Worm (Caenorhabditis elegans) whole organism, L3 larva: Measurements from ENCODE around the gene sel-1.
A peak's percentile ranks its signal among the peaks of the same experiment; 100 is the strongest.

Experiments
- R02D3.7 ChIP-seq: fragments of 150-350 bp; optimal IDR thresholded peaks from 2 replicates; lab custom pipeline; 2014; ENCODE audit warnings: missing biosample characterization, missing genetic modification characterization
- ZK546.5 ChIP-seq: sonication (generic microtip); optimal IDR thresholded peaks from 2 replicates; lab custom pipeline; 2017; ENCODE audit warnings: missing biosample characterization, missing genetic modification characterization
- ceh-16 ChIP-seq: sonication (generic microtip); optimal IDR thresholded peaks from 2 replicates; lab custom pipeline; 2017; ENCODE audit warnings: missing biosample characterization, missing genetic modification characterization
- ceh-28 ChIP-seq: fragments of 150-350 bp; optimal IDR thresholded peaks from 2 replicates; lab custom pipeline; 2014; ENCODE audit warnings: missing biosample characterization, missing genetic modification reagents, missing genetic modification characterization
- ceh-82 ChIP-seq: fragments of 150-350 bp; optimal IDR thresholded peaks from 2 replicates; lab custom pipeline; 2014; ENCODE audit warnings: missing biosample characterization, missing genetic modification characterization
- ceh-9 ChIP-seq: sonication (generic microtip); optimal IDR thresholded peaks from 2 replicates; lab custom pipeline; 2018; ENCODE audit warnings: missing biosample characterization, missing genetic modification characterization
- daf-12 ChIP-seq: fragments of 150-350 bp; optimal IDR thresholded peaks from 2 replicates; lab custom pipeline; 2014; ENCODE audit warnings: missing biosample characterization, missing genetic modification reagents, missing genetic modification characterization
- egl-27 ChIP-seq: sonication (generic microtip); optimal IDR thresholded peaks from 4 replicates; lab custom pipeline; 2017; ENCODE audit warnings: missing biosample characterization, missing genetic modification reagents, missing genetic modification characterization
- egl-5 ChIP-seq: fragments of 150-350 bp; optimal IDR thresholded peaks from 2 replicates; lab custom pipeline; 2017; ENCODE audit warnings: missing biosample characterization, missing genetic modification reagents, missing genetic modification characterization, inconsistent platforms
- elt-1 ChIP-seq: fragments of 150-350 bp; optimal IDR thresholded peaks from 2 replicates; lab custom pipeline; 2014; ENCODE audit warnings: missing biosample characterization, missing genetic modification characterization
- elt-2 ChIP-seq: sonication (generic microtip); optimal IDR thresholded peaks from 2 replicates; lab custom pipeline; 2016; ENCODE audit warnings: missing genetic modification reagents, mild to moderate bottlenecking, missing genetic modification characterization, missing compliant biosample characterization
- elt-3 ChIP-seq, 3 experiments: fragments of 150-350 bp in 1 of 3; sonication (generic microtip) in 2 of 3; optimal IDR thresholded peaks; 2 replicates in 2 of 3; 4 replicates in 1 of 3; lab custom pipeline; 2014 to 2017; ENCODE audit warnings: missing biosample characterization in 3 of 3, missing genetic modification characterization in 3 of 3
- fos-1 ChIP-seq: fragments of 150-350 bp; optimal IDR thresholded peaks from 2 replicates; lab custom pipeline; 2014; ENCODE audit warnings: missing biosample characterization, missing genetic modification characterization
- hmg-11 ChIP-seq: sonication (generic microtip); optimal IDR thresholded peaks from 2 replicates; lab custom pipeline; 2016; ENCODE audit warnings: missing genetic modification characterization, missing compliant biosample characterization
- jun-1 ChIP-seq: fragments of 150-350 bp; optimal IDR thresholded peaks from 2 replicates; lab custom pipeline; 2014; ENCODE audit warnings: missing biosample characterization, missing genetic modification reagents, missing genetic modification characterization
- lin-15B ChIP-seq: fragments of 150-350 bp; optimal IDR thresholded peaks from 2 replicates; lab custom pipeline; 2014; ENCODE audit warnings: missing biosample characterization, missing genetic modification characterization
- lsy-12 ChIP-seq: sonication (generic microtip); optimal IDR thresholded peaks from 2 replicates; lab custom pipeline; 2016; ENCODE audit warnings: mild to moderate bottlenecking, missing genetic modification characterization, missing compliant biosample characterization
- mdl-1 ChIP-seq: fragments of 150-350 bp; optimal IDR thresholded peaks from 2 replicates; lab custom pipeline; 2014; ENCODE audit warnings: missing biosample characterization, missing genetic modification characterization
- nfya-1 ChIP-seq: sonication (generic microtip); optimal IDR thresholded peaks from 2 replicates; lab custom pipeline; 2017; ENCODE audit warnings: missing genetic modification characterization, mild to moderate bottlenecking, missing compliant biosample characterization, antibody characterized with exemption, moderate library complexity; ENCODE audit not compliant: insufficient read depth
- nhr-11 ChIP-seq: fragments of 150-350 bp; optimal IDR thresholded peaks from 2 replicates; lab custom pipeline; 2014; ENCODE audit warnings: missing biosample characterization, missing genetic modification characterization
- nhr-12 ChIP-seq: fragments of 150-350 bp; optimal IDR thresholded peaks from 2 replicates; lab custom pipeline; 2014; ENCODE audit warnings: missing biosample characterization, missing genetic modification characterization
- nhr-23 ChIP-seq: fragments of 150-350 bp; optimal IDR thresholded peaks from 2 replicates; lab custom pipeline; 2014; ENCODE audit warnings: missing biosample characterization, missing genetic modification reagents, missing genetic modification characterization
- nhr-237 ChIP-seq: fragments of 150-350 bp; optimal IDR thresholded peaks from 2 replicates; lab custom pipeline; 2014; ENCODE audit warnings: missing biosample characterization, missing genetic modification characterization
- nhr-28 ChIP-seq: fragments of 150-350 bp; optimal IDR thresholded peaks from 2 replicates; lab custom pipeline; 2014; ENCODE audit warnings: missing biosample characterization, missing genetic modification characterization
- nhr-43 ChIP-seq: sonication (generic microtip); optimal IDR thresholded peaks from 2 replicates; lab custom pipeline; 2016; ENCODE audit warnings: mild to moderate bottlenecking, missing genetic modification characterization, missing compliant biosample characterization; ENCODE audit not compliant: poor library complexity, severe bottlenecking
- pqm-1 ChIP-seq: fragments of 150-350 bp; optimal IDR thresholded peaks from 2 replicates; lab custom pipeline; 2017; ENCODE audit warnings: missing biosample characterization, missing genetic modification characterization, inconsistent platforms
- snpc-4 ChIP-seq: fragments of 150-350 bp; optimal IDR thresholded peaks from 2 replicates; lab custom pipeline; 2014; ENCODE audit warnings: missing biosample characterization, missing genetic modification characterization
- tbx-2 ChIP-seq: sonication (generic microtip); optimal IDR thresholded peaks from 2 replicates; lab custom pipeline; 2016; ENCODE audit warnings: mild to moderate bottlenecking, missing genetic modification characterization, missing compliant biosample characterization
- unc-39 ChIP-seq: sonication (generic microtip); optimal IDR thresholded peaks from 4 replicates; lab custom pipeline; 2017; ENCODE audit warnings: missing biosample characterization, missing genetic modification characterization
- unc-62 ChIP-seq: fragments of 150-350 bp; sonication (generic microtip); optimal IDR thresholded peaks from 4 replicates; lab custom pipeline; 2014; ENCODE audit warnings: missing biosample characterization, missing genetic modification reagents, missing genetic modification characterization
- zag-1 ChIP-seq: fragments of 150-350 bp; optimal IDR thresholded peaks from 2 replicates; lab custom pipeline; 2014; ENCODE audit warnings: missing biosample characterization, missing genetic modification characterization
- ztf-11 ChIP-seq: fragments of 150-350 bp; optimal IDR thresholded peaks from 2 replicates; lab custom pipeline; 2014; ENCODE audit warnings: missing biosample characterization, missing genetic modification characterization

The sel-1 gene

ce11 chrV:12567850-12568249 lies 7.3 kb downstream of the sel-1 start, which contains the start of gene E02A10.4:
Gene E02A10.4, minus strand, starts transcription at chrV:12567950.
- TF ChIP-seq zag-1 (tag; lab: Kevin White, UChicago) (no peak), egl-5 (tag; lab: Kevin White, UChicago) (no peak), elt-1 (tag; lab: Kevin White, UChicago) (no peak), daf-12 (no peak)

ce11 chrV:12570271-12570670 lies 9.7 kb downstream of the sel-1 start:
- TF ChIP-seq jun-1 (tag; lab: Kevin White, UChicago) (no peak), fos-1 (no peak), unc-62 (no peak), hmg-11 (tag; lab: Kevin White, UChicago) (no peak), ztf-11 (no peak), unc-39 (tag; lab: Kevin White, UChicago) (no peak), ZK546.5 (tag; lab: Kevin White, UChicago) (no peak), ceh-28 (no peak), R02D3.7 (tag; lab: Kevin White, UChicago) (no peak), nhr-11 (tag; lab: Kevin White, UChicago) (no peak), snpc-4 (tag; lab: Kevin White, UChicago) (no peak), mdl-1 (tag; lab: Kevin White, UChicago) (no peak), egl-27 (tag; lab: Kevin White, UChicago) (no peak), nfya-1 (tag; lab: Kevin White, UChicago) (no peak), ceh-9 (tag; lab: Kevin White, UChicago) (no peak)

DNA sequence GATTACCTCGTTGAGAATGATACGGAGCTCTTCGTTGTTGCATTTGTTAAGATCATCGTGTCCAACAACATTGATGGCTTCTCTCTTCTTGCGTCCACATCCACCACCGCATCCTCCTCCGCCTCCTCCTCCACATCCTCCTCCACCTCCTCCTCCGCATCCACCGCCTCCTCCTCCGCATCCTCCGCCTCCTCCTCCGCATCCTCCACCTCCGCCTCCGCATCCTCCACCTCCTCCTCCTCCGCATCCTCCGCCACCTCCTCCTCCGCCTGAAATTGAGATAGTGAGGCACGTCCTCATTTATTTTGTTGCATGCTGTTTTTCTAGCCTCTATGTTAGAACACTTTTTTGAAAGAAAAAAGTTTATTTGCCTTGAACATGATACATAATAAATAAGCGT lies 15.3 kb downstream of the sel-1 start:
- no peak for TF ChIP-seq ceh-16 (tag; lab: Kevin White, UChicago)

- TF ChIP-seq lsy-12 (tag; lab: Kevin White, UChicago) (no peak), nhr-43 (tag; lab: Kevin White, UChicago) (no peak), ceh-9 (tag; lab: Kevin White, UChicago) (no peak), unc-62 (no peak), lin-15B (tag; lab: Kevin White, UChicago) (no peak), R02D3.7 (tag; lab: Kevin White, UChicago) (no peak), zag-1 (tag; lab: Kevin White, UChicago) (no peak), elt-2 (no peak), nhr-237 (tag; lab: Kevin White, UChicago) (no peak), snpc-4 (tag; lab: Kevin White, UChicago) (no peak), nhr-11 (tag; lab: Kevin White, UChicago) (no peak), ztf-11 (no peak), pqm-1 (no peak), nhr-23 (tag; lab: Kevin White, UChicago) (no peak), elt-3 (tag; optimal IDR thresholded peaks at IDR 0.05; lab: Kevin White, UChicago) (no peak), ceh-82 (tag; lab: Kevin White, UChicago) (no peak), fos-1 (no peak), nfya-1 (tag; lab: Kevin White, UChicago) (no peak), tbx-2 (tag; lab: Kevin White, UChicago) (no peak)
- TF ChIP-seq, all 47 proteins: peak for 0
These were observed 16.0 kb downstream of the sel-1 start, which contains the start of gene grl-23 for ce11 chrV:12576495-12576947. Gene grl-23, minus strand, starts transcription at chrV:12576897.

- no peak for TF ChIP-seq nfya-1 (tag; lab: Kevin White, UChicago)
- no peak for TF ChIP-seq nhr-28 (tag; lab: Kevin White, UChicago)
- TF ChIP-seq R02D3.7 (tag; lab: Kevin White, UChicago) = no peak
- TF ChIP-seq nhr-12 (tag; lab: Kevin White, UChicago) = no peak
- TF ChIP-seq, all 47 proteins: peak for 0
These were observed 18.8 kb downstream of the sel-1 start, which contains the start of gene E02A10.3 for ce11 chrV:12579299-12579698. Gene E02A10.3, plus strand, starts transcription at chrV:12579599.

ce11 chrV:12583421-12583820 lies 22.9 kb downstream of the sel-1 start:
- TF ChIP-seq egl-5 (tag; lab: Kevin White, UChicago) = peak; percentile 23
- no peak for TF ChIP-seq elt-3 (tag; optimal IDR thresholded peaks at IDR 0.05; lab: Kevin White, UChicago)
